Worm (Caenorhabditis elegans): Measurements from ENCODE around the gene C18B12.4.

The C18B12.4 gene

DNA sequence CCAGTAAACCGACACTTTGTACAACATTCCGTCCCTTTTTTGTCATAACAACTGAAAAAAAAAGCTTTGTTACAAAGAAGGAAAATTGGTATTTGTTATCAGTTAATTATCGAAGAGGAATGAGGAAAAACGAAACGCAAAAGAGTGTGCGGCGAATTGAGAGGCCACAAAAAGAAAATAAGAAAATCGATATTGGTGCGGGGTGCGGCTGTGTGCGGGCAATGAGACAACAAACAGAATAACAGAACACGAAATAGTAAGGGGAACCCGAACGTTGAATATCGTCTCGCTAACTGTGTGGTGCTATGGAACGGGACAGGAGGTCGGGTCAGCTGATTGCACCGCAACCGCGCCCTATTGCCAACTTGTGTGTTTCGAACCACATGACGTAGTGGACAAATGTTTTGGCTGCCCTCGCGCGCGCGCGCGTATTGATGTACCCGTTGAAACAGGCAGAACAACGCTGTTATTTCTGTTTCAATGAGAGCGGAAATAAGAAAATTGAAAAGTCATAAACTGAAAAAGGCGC is at the start of gene C18B12.4 (continued):
- peak; percentile 62 for TF ChIP-seq madf-6 (GFP tag; IDR thresholded peaks at IDR 0.05)
- TF ChIP-seq cebp-1 (GFP tag; IDR thresholded peaks at IDR 0.05) = peak; percentile 83
- peak; percentile 93 for TF ChIP-seq cebp-1 (tag; optimal IDR thresholded peaks at IDR 0.05)
- peak; percentile 85 for TF ChIP-seq somi-1 (GFP tag; optimal IDR thresholded peaks at IDR 0.05)
- TF ChIP-seq ceh-27 (GFP tag; optimal IDR thresholded peaks at IDR 0.05) = peak; percentile 94
- TF ChIP-seq F10E7.11 (tag; optimal IDR thresholded peaks at IDR 0.05) = no peak
- TF ChIP-seq cebp-2 (GFP tag; IDR thresholded peaks at IDR 0.05) = no peak
- peak in 1 of 3 experiments; percentile 37 for TF ChIP-seq lin-35 (GFP tag; optimal IDR thresholded peaks at IDR 0.05)
- peak; percentile 31 for TF ChIP-seq unc-62 (GFP tag; optimal IDR thresholded peaks at IDR 0.05)
- TF ChIP-seq lir-1 (GFP tag; conservative IDR thresholded peaks at IDR 0.05) = peak; percentile 86
- TF ChIP-seq chd-7 (tag; optimal IDR thresholded peaks at IDR 0.05) = peak; percentile 87
- peak; percentile 74 for TF ChIP-seq bed-2 (GFP tag; IDR thresholded peaks at IDR 0.05)
- 0 out of 2 replicates have a peak, but pooled peaks have one; percentile 18 for TF ChIP-seq ceh-100 (GFP tag; IDR thresholded peaks at IDR 0.05)
- TF ChIP-seq B0336.3 (GFP tag; IDR thresholded peaks at IDR 0.05) = peak; percentile 89
- TF ChIP-seq madf-10 (tag; optimal IDR thresholded peaks at IDR 0.05) = peak; percentile 70
- TF ChIP-seq dpff-1 (tag; optimal IDR thresholded peaks at IDR 0.05) = no peak
- no peak for TF ChIP-seq dpl-1 (GFP tag; optimal IDR thresholded peaks at IDR 0.05)
- TF ChIP-seq nfyb-1 (GFP tag; IDR thresholded peaks at IDR 0.05) = peak; percentile 87
- peak; percentile 27 for TF ChIP-seq die-1 (tag; optimal IDR thresholded peaks at IDR 0.05)
- peak; percentile 59 for TF ChIP-seq lin-54 (GFP tag; optimal IDR thresholded peaks at IDR 0.05)
- peak; percentile 21 for TF ChIP-seq ets-4 (GFP tag; optimal IDR thresholded peaks at IDR 0.05)
- TF ChIP-seq bed-1 (GFP tag; IDR thresholded peaks at IDR 0.05) = no peak
- no peak for TF ChIP-seq hrde-1 (tag; optimal IDR thresholded peaks at IDR 0.05; ENCODE audit: borderline replicate concordance)
- TF ChIP-seq ama-1 (optimal IDR thresholded peaks at IDR 0.05) = no peak
- TF ChIP-seq ama-1 (GFP tag; optimal IDR thresholded peaks at IDR 0.05) = no peak
- TF ChIP-seq dox-1 (GFP tag; IDR thresholded peaks at IDR 0.05) = peak; percentile 92
- 0 out of 2 replicates have a peak, but pooled peaks have one; percentile 29 for TF ChIP-seq nhr-120 (GFP tag; IDR thresholded peaks at IDR 0.05)
- peak; percentile 55 for TF ChIP-seq madf-8 (GFP tag; conservative IDR thresholded peaks at IDR 0.05)
- no peak for TF ChIP-seq F57A8.1 (GFP tag; optimal IDR thresholded peaks at IDR 0.05)
- TF ChIP-seq mes-4 (tag; optimal IDR thresholded peaks at IDR 0.05) = no peak
- peak; percentile 63 for TF ChIP-seq hmg-1.2 (GFP tag; IDR thresholded peaks at IDR 0.05)
- 0 out of 2 replicates have a peak, but pooled peaks have one; percentile 57 for TF ChIP-seq ztf-6 (GFP tag; IDR thresholded peaks at IDR 0.05)

DNA sequence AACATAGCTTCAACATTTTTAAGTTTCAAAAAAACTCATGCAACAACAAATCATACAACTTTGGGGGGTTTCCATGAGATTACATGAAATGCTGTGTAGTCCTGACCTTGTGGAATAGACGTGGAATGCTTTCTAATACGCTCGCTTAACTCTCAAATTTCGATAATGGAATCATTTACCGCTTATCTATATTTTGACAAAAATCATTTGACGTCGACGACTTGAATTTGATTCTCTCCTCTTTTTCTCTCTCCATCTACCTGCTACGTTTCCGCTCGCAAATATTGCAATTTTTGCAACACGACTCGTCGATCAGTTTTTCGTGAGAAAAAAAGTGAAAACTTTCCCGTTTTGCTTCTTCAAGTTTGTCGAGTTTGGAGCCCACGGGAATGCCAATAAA is 48.7 kb upstream of the C18B12.4 start, which contains the start of gene flr-4:
flr-4 (plus strand) TSS at position 275 of the 400 bp plus-strand sequence.
- TF ChIP-seq snpc-1.1 (tag; optimal IDR thresholded peaks at IDR 0.05; ENCODE audit: insufficient read depth) (no peak), nhr-80 (tag; optimal IDR thresholded peaks at IDR 0.05) (peak; percentile 78), let-607 (tag; optimal IDR thresholded peaks at IDR 0.05) (no peak), hsf-1 (GFP tag; IDR thresholded peaks at IDR 0.05) (no peak)

DNA sequence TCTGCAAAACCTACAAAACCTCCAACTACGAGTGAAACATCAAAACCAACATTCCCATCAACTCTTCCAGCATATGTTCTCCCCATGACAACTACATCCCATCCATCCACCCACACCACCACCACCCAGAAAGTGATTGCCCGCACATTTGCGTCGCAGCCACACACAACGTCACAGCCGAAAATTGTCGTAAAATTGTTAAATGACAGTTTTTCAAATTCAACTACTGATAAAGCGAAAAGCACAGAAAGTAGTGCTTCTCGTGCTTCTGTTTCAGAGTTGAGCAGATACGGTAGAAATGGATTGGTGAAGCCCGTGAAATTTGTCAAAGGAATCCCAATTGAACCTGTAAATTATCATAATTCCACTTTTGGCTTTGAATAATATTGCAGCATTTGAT is 47.4 kb upstream of the C18B12.4 start:
- TF ChIP-seq B0261.1 (tag; optimal IDR thresholded peaks at IDR 0.05) = no peak
- no peak for TF ChIP-seq ztf-25 (GFP tag; IDR thresholded peaks at IDR 0.05)
- TF ChIP-seq let-526 (GFP tag; IDR thresholded peaks at IDR 0.05) = no peak
- no peak for TF ChIP-seq snpc-1.3 (tag; optimal IDR thresholded peaks at IDR 0.05; ENCODE audit: insufficient read depth)
- TF ChIP-seq sptf-2 (GFP tag; optimal IDR thresholded peaks at IDR 0.05) = no peak
- peak; percentile 52 for TF ChIP-seq nhr-80 (tag; optimal IDR thresholded peaks at IDR 0.05)
- TF ChIP-seq egl-18 (GFP tag; IDR thresholded peaks at IDR 0.05) = no peak
- no peak for TF ChIP-seq F52B5.7 (tag; optimal IDR thresholded peaks at IDR 0.05)

All from whole organism, young adult.